Worm (Caenorhabditis elegans): ENCODE data around the gene nrf-6.

DNA sequence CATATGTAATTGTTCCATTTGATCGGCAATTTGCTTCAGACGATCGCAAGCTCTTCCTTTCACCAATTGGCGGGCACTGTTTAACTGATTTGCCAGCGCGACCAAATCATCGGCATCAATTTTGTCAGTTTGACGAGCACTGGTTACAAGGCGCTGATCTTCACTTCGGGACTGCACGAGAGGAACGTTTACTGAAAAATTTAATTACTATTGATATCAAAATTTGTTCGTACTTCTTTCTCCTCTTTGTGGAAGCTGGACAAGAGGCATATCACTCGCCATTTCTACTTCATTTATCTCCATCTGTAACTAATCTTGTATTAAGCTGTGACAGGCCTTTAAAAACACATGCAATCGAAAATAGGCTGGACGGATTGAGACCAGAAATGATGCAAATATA lies 5.4 kb upstream of the nrf-6 start, which contains the start of gene C08B11.9:
- TF ChIP-seq aha-1 (tag; optimal IDR thresholded peaks at IDR 0.05) = no peak
- no peak for TF ChIP-seq ces-1 (GFP tag; optimal IDR thresholded peaks at IDR 0.05)
- TF ChIP-seq unc-62 (GFP tag; optimal IDR thresholded peaks at IDR 0.05) = no peak
- TF ChIP-seq mep-1 (tag; optimal IDR thresholded peaks at IDR 0.05) = no peak
- no peak for TF ChIP-seq unc-86 (tag; optimal IDR thresholded peaks at IDR 0.05)
- no peak for TF ChIP-seq fkh-10 (GFP tag; optimal IDR thresholded peaks at IDR 0.05)
- TF ChIP-seq mdl-1 (tag; optimal IDR thresholded peaks at IDR 0.05) = no peak
- no peak for TF ChIP-seq nhr-76 (tag; optimal IDR thresholded peaks at IDR 0.05)
- no peak for TF ChIP-seq lin-15B (tag; optimal IDR thresholded peaks at IDR 0.05)
- TF ChIP-seq dsc-1 (tag; optimal IDR thresholded peaks at IDR 0.05) = no peak
- no peak for TF ChIP-seq jun-1 (tag; optimal IDR thresholded peaks at IDR 0.05)
- no peak for TF ChIP-seq elt-3 (tag; optimal IDR thresholded peaks at IDR 0.05)
- no peak for TF ChIP-seq nhr-19 (GFP tag; conservative IDR thresholded peaks at IDR 0.05)
- TF ChIP-seq snpc-4 (tag; optimal IDR thresholded peaks at IDR 0.05) = no peak
